Fruit fly (Drosophila melanogaster) whole organism, embryonic: Measurements from ENCODE around the gene PolE2.

Source experiments
- Antp ChIP-seq: fragments of 200-800 bp; sonication (Bioruptor generic); optimal IDR thresholded peaks from 3 replicates; lab custom pipeline; 2016; ENCODE audit warnings: missing biosample characterization, missing genetic modification characterization
- Bgb ChIP-seq: fragments of 200-800 bp; sonication (Bioruptor generic); IDR thresholded peaks from 2 replicates; pipeline ENCODE4 v1.3.6; 2022; ENCODE audit warnings: missing biosample characterization, missing genetic modification characterization; ENCODE audit not compliant: partially characterized antibody
- CG10462 ChIP-seq: fragments of 200-800 bp; sonication (Bioruptor generic); optimal IDR thresholded peaks from 2 replicates; lab custom pipeline; 2016; ENCODE audit warnings: missing biosample characterization, missing genetic modification characterization
- CG10543 ChIP-seq: fragments of 200-800 bp; sonication (Bioruptor generic); optimal IDR thresholded peaks from 3 replicates; lab custom pipeline; 2017; ENCODE audit warnings: missing biosample characterization, mild to moderate bottlenecking, missing genetic modification characterization, moderate library complexity
- CG11085 ChIP-seq: fragments of 200-800 bp; sonication (Bioruptor generic); IDR thresholded peaks from 2 replicates; pipeline ENCODE4 v1.3.6; 2022; ENCODE audit warnings: missing biosample characterization, missing genetic modification characterization
- CG11398 ChIP-seq: fragments of 200-800 bp; sonication (Bioruptor generic); optimal IDR thresholded peaks from 2 replicates; lab custom pipeline; 2016; ENCODE audit warnings: missing biosample characterization, missing genetic modification characterization
- CG12769 ChIP-seq: fragments of 200-800 bp; sonication (Bioruptor generic); optimal IDR thresholded peaks from 2 replicates; lab custom pipeline; 2019; ENCODE audit warnings: missing biosample characterization, mild to moderate bottlenecking, missing genetic modification characterization, moderate library complexity
- CG1602 ChIP-seq: fragments of 200-800 bp; sonication (Bioruptor generic); optimal IDR thresholded peaks from 3 replicates; lab custom pipeline; 2016; ENCODE audit warnings: missing biosample characterization, missing genetic modification characterization
- CG1832 ChIP-seq: fragments of 200-800 bp; sonication (Bioruptor generic); optimal IDR thresholded peaks from 2 replicates; lab custom pipeline; 2017; ENCODE audit warnings: missing biosample characterization, mild to moderate bottlenecking, missing genetic modification characterization, inconsistent platforms
- CG2889 ChIP-seq: fragments of 200-800 bp; sonication (Bioruptor generic); IDR thresholded peaks from 3 replicates; pipeline ENCODE4 v1.3.6; 2022; ENCODE audit warnings: missing biosample characterization, missing genetic modification characterization
- CG30403 ChIP-seq: fragments of 200-800 bp; sonication (Bioruptor generic); optimal IDR thresholded peaks from 3 replicates; lab custom pipeline; 2016; ENCODE audit warnings: missing biosample characterization, missing genetic modification characterization
- CG3726 ChIP-seq: fragments of 200-800 bp; sonication (Bioruptor generic); IDR thresholded peaks from 3 replicates; pipeline ENCODE4, ENCODE4 v1.3.6; 2022; ENCODE audit warnings: missing biosample characterization, missing genetic modification characterization
- CG3847 ChIP-seq: fragments of 200-800 bp; sonication (Bioruptor generic); IDR thresholded peaks from 2 replicates; pipeline ENCODE4 v1.3.6; 2022; ENCODE audit warnings: missing biosample characterization, missing genetic modification characterization
- CG43689 ChIP-seq: fragments of 200-800 bp; sonication (Bioruptor generic); IDR thresholded peaks from 2 replicates; pipeline ENCODE4 v1.3.6; 2022; ENCODE audit warnings: missing biosample characterization, missing genetic modification characterization
- CG7271 ChIP-seq: fragments of 200-800 bp; sonication (Bioruptor generic); optimal IDR thresholded peaks from 2 replicates; lab custom pipeline; 2018; ENCODE audit warnings: missing biosample characterization, mild to moderate bottlenecking, missing genetic modification characterization, moderate library complexity
- CG8388 ChIP-seq: fragments of 200-800 bp; sonication (Bioruptor generic); optimal IDR thresholded peaks from 2 replicates; lab custom pipeline; 2019; ENCODE audit warnings: missing biosample characterization, mild to moderate bottlenecking, missing genetic modification characterization, moderate library complexity
- CG9609 ChIP-seq: fragments of 200-800 bp; sonication (Bioruptor generic); optimal IDR thresholded peaks from 3 replicates; lab custom pipeline; 2016; ENCODE audit warnings: missing biosample characterization, missing genetic modification characterization
- CrebB ChIP-seq: fragments of 200-800 bp; sonication (Bioruptor generic); optimal IDR thresholded peaks from 3 replicates; lab custom pipeline; 2018; ENCODE audit warnings: missing biosample characterization, mild to moderate bottlenecking, missing genetic modification characterization
- Dbx ChIP-seq: fragments of 200-800 bp; sonication (Bioruptor generic); IDR thresholded peaks from 3 replicates; pipeline ENCODE4 v1.3.6; 2022; ENCODE audit warnings: missing biosample characterization, missing genetic modification characterization
- Doc3 ChIP-seq: fragments of 200-800 bp; sonication (Bioruptor generic); IDR thresholded peaks from 3 replicates; pipeline ENCODE4 v1.3.6; 2022; ENCODE audit warnings: missing biosample characterization, missing genetic modification characterization; ENCODE audit not compliant: partially characterized antibody
- Dp ChIP-seq: fragments of 200-800 bp; sonication (Bioruptor generic); optimal IDR thresholded peaks from 2 replicates; lab custom pipeline; 2018; ENCODE audit warnings: missing biosample characterization, mild to moderate bottlenecking, missing genetic modification characterization, moderate library complexity
- Dref ChIP-seq: fragments of 200-800 bp; sonication (Bioruptor generic); IDR thresholded peaks from 2 replicates; pipeline ENCODE4 v1.3.6; 2022; ENCODE audit warnings: missing biosample characterization, missing genetic modification characterization
- Hand ChIP-seq: fragments of 200-800 bp; sonication (Bioruptor generic); optimal IDR thresholded peaks from 2 replicates; lab custom pipeline; 2017; ENCODE audit warnings: mild to moderate bottlenecking, missing biosample characterization, missing genetic modification reagents, missing genetic modification characterization
- Hr3 ChIP-seq: fragments of 200-800 bp; sonication (Bioruptor generic); optimal IDR thresholded peaks from 3 replicates; lab custom pipeline; 2016; ENCODE audit warnings: missing biosample characterization, missing genetic modification characterization
- Hr39 ChIP-seq: fragments of >200 bp; optimal IDR thresholded peaks from 2 replicates; lab custom pipeline; 2017
- MTF-1 ChIP-seq: fragments of 200-800 bp; sonication (Bioruptor generic); optimal IDR thresholded peaks from 2 replicates; lab custom pipeline; 2018; ENCODE audit warnings: missing biosample characterization, mild to moderate bottlenecking, missing genetic modification characterization, borderline replicate concordance
- Pdp1 ChIP-seq, 2 experiments: fragments of 200-800 bp; sonication (Bioruptor generic); optimal IDR thresholded peaks; 3 replicates each; lab custom pipeline; 2016; ENCODE audit warnings: missing biosample characterization in 2 of 2, missing genetic modification characterization in 2 of 2, mild to moderate bottlenecking in 1 of 2, moderate library complexity in 1 of 2
- Rx ChIP-seq: fragments of 200-800 bp; sonication (Bioruptor generic); IDR thresholded peaks from 2 replicates; pipeline ENCODE4 v1.3.6; 2022; ENCODE audit warnings: missing biosample characterization, missing genetic modification characterization
- Six4 ChIP-seq: fragments of 200-800 bp; sonication (Bioruptor generic); optimal IDR thresholded peaks from 2 replicates; lab custom pipeline; 2016; ENCODE audit warnings: missing biosample characterization, missing genetic modification characterization
- Sox102F ChIP-seq: fragments of 200-800 bp; sonication (Bioruptor generic); optimal IDR thresholded peaks from 2 replicates; lab custom pipeline; 2018; ENCODE audit warnings: missing biosample characterization, mild to moderate bottlenecking, missing genetic modification characterization, moderate library complexity
- Taf1 ChIP-seq: fragments of 200-800 bp; sonication (Bioruptor generic); IDR thresholded peaks from 2 replicates; pipeline ENCODE4 v1.3.6; 2022; ENCODE audit warnings: missing biosample characterization, missing genetic modification characterization
- Xrp1 ChIP-seq: fragments of 200-800 bp; sonication (Bioruptor generic); IDR thresholded peaks from 2 replicates; pipeline ENCODE4 v1.3.6; 2022; ENCODE audit warnings: missing biosample characterization, missing genetic modification characterization
- bowl ChIP-seq: fragments of 200-800 bp; sonication (Bioruptor generic); IDR thresholded peaks from 2 replicates; pipeline ENCODE4 v1.3.6; 2022; ENCODE audit warnings: missing biosample characterization, missing genetic modification characterization
- chm ChIP-seq: fragments of 200-800 bp; sonication (Bioruptor generic); IDR thresholded peaks from 2 replicates; pipeline ENCODE4 v1.3.6; 2022; ENCODE audit warnings: missing biosample characterization, missing genetic modification characterization
- da ChIP-seq: fragments of 200-800 bp; sonication (Bioruptor generic); optimal IDR thresholded peaks from 2 replicates; lab custom pipeline; 2016; ENCODE audit warnings: missing biosample characterization, missing genetic modification characterization
- disco-r ChIP-seq: fragments of 200-800 bp; sonication (Bioruptor generic); optimal IDR thresholded peaks from 2 replicates; lab custom pipeline; 2016; ENCODE audit warnings: missing biosample characterization, missing genetic modification characterization
- en ChIP-seq: fragments of 200-800 bp; sonication (Bioruptor generic); optimal IDR thresholded peaks from 2 replicates; lab custom pipeline; 2016; ENCODE audit warnings: missing biosample characterization, missing genetic modification characterization
- fd102C ChIP-seq: fragments of 200-800 bp; sonication (Bioruptor generic); optimal IDR thresholded peaks from 2 replicates; lab custom pipeline; 2018; ENCODE audit warnings: missing biosample characterization, mild to moderate bottlenecking, missing genetic modification characterization, moderate library complexity
- fru ChIP-seq: fragments of >200 bp; optimal IDR thresholded peaks from 2 replicates; lab custom pipeline; 2017
- gcm2 ChIP-seq: fragments of 200-800 bp; sonication (Bioruptor generic); optimal IDR thresholded peaks from 2 replicates; lab custom pipeline; 2016; ENCODE audit warnings: missing biosample characterization, missing genetic modification characterization
- hkb ChIP-seq, 2 experiments: fragments of 200-800 bp in 1 of 2; fragments of >200 bp in 1 of 2; sonication (Bioruptor generic) in 1 of 2; IDR thresholded peaks in 1 of 2; optimal IDR thresholded peaks in 1 of 2; 2 replicates each; pipeline versions ENCODE4 v1.3.6 to Lab custom; 2017 to 2022; ENCODE audit warnings: missing biosample characterization in 1 of 2, missing genetic modification characterization in 1 of 2
- jing ChIP-seq: fragments of 200-800 bp; sonication (Bioruptor generic); optimal IDR thresholded peaks from 2 replicates; lab custom pipeline; 2018; ENCODE audit warnings: missing biosample characterization, mild to moderate bottlenecking, missing genetic modification characterization
- kah ChIP-seq: fragments of 200-800 bp; sonication (Bioruptor generic); optimal IDR thresholded peaks from 2 replicates; lab custom pipeline; 2018; ENCODE audit warnings: missing biosample characterization, mild to moderate bottlenecking, missing genetic modification characterization
- kni ChIP-seq: fragments of 200-800 bp; sonication (Bioruptor generic); optimal IDR thresholded peaks from 3 replicates; lab custom pipeline; 2017; ENCODE audit warnings: mild to moderate bottlenecking, missing biosample characterization, missing genetic modification reagents, missing genetic modification characterization
- nerfin-1 ChIP-seq: fragments of 200-800 bp; sonication (Bioruptor generic); optimal IDR thresholded peaks from 3 replicates; lab custom pipeline; 2019; ENCODE audit warnings: missing biosample characterization, mild to moderate bottlenecking, missing genetic modification characterization, moderate library complexity
- otp ChIP-seq: fragments of 200-800 bp; sonication (Bioruptor generic); IDR thresholded peaks from 3 replicates; pipeline ENCODE4, ENCODE4 v1.3.6; 2022; ENCODE audit warnings: missing biosample characterization, missing genetic modification characterization
- scrt ChIP-seq: fragments of 200-800 bp; sonication (Bioruptor generic); optimal IDR thresholded peaks from 2 replicates; lab custom pipeline; 2018; ENCODE audit warnings: missing biosample characterization, mild to moderate bottlenecking, missing genetic modification characterization, moderate library complexity
- shn ChIP-seq: fragments of 200-800 bp; sonication (Bioruptor generic); optimal IDR thresholded peaks from 3 replicates; lab custom pipeline; 2016; ENCODE audit warnings: missing biosample characterization, missing genetic modification characterization
- sr ChIP-seq: fragments of 200-800 bp; sonication (Bioruptor generic); IDR thresholded peaks from 3 replicates; pipeline ENCODE4 v1.3.6; 2022; ENCODE audit warnings: missing biosample characterization, missing genetic modification characterization
- sug ChIP-seq: fragments of 200-800 bp; optimal IDR thresholded peaks from 2 replicates; lab custom pipeline; 2019; ENCODE audit warnings: missing biosample characterization, mild to moderate bottlenecking, missing genetic modification characterization, moderate library complexity
- tgo ChIP-seq: fragments of 200-800 bp; sonication (Bioruptor generic); IDR thresholded peaks from 3 replicates; pipeline ENCODE4 v1.3.6; 2022; ENCODE audit warnings: missing biosample characterization, missing genetic modification characterization
- tll ChIP-seq, 2 experiments: fragments of 200-800 bp in 1 of 2; fragments of >200 bp in 1 of 2; sonication (Bioruptor generic) in 1 of 2; optimal IDR thresholded peaks; 2 replicates each; lab custom pipeline; 2017 to 2019; ENCODE audit warnings: missing biosample characterization in 2 of 2, missing genetic modification characterization in 2 of 2, mild to moderate bottlenecking in 1 of 2, moderate library complexity in 1 of 2

Gene PolE2

dm6 chr3L:5899305-5899704 is 2.1 kb upstream of the PolE2 start, which contains the start of gene CG32409 (continued):
- TF ChIP-seq Sox102F (GFP tag; lab: Kevin White, UChicago) (no peak), tll (GFP tag; optimal IDR thresholded peaks at IDR 0.05; lab: Kevin White, UChicago) (no peak), kni (GFP tag; lab: Kevin White, UChicago) (no peak), sug (tag; lab: Kevin White, UChicago) (no peak), Doc3 (GFP tag; lab: Robert Waterston, UW) (no peak), otp (no peak), CG10462 (GFP tag; lab: Kevin White, UChicago) (no peak), CG9609 (no peak), Hr3 (GFP tag; lab: Kevin White, UChicago) (no peak), hkb (optimal IDR thresholded peaks at IDR 0.05; lab: Kevin White, UChicago) (peak; percentile 47), hkb (GFP tag; IDR thresholded peaks at IDR 0.05; lab: Robert Waterston, UW) (no peak), chm (no peak), CG3847 (GFP tag; lab: Robert Waterston, UW) (peak; percentile 58; the same call in 1 of the 2 replicates), bowl (GFP tag; lab: Robert Waterston, UW) (no peak), gcm2 (no peak), Pdp1 (GFP tag; optimal IDR thresholded peaks at IDR 0.05; lab: Kevin White, UChicago) (no peak), disco-r (no peak), scrt (no peak), en (GFP tag; lab: Kevin White, UChicago) (no peak), Taf1 (GFP tag; lab: Robert Waterston, UW) (no peak), da (GFP tag; lab: Kevin White, UChicago) (no peak), sr (no peak), CG1832 (GFP tag; lab: Kevin White, UChicago) (no peak), Hr39 (no peak), Dp (GFP tag; lab: Kevin White, UChicago) (peak; percentile 96), fd102C (GFP tag; lab: Kevin White, UChicago) (no peak), shn (GFP tag; lab: Kevin White, UChicago) (no peak), CG12769 (tag; lab: Kevin White, UChicago) (no peak), CG11085 (GFP tag; lab: Robert Waterston, UW) (no peak), CG10543 (GFP tag; lab: Kevin White, UChicago) (no peak), CG3726 (no peak), CG7271 (tag; lab: Kevin White, UChicago) (no peak), Xrp1 (no peak), CrebB (tag; lab: Kevin White, UChicago) (no peak), jing (no peak), Six4 (GFP tag; lab: Kevin White, UChicago) (no peak), nerfin-1 (tag; lab: Kevin White, UChicago) (no peak), CG43689 (GFP tag; lab: Robert Waterston, UW) (no peak), CG8388 (GFP tag; lab: Kevin White, UChicago) (no peak), fru (lab: Kevin White, UChicago) (no peak), CG1602 (GFP tag; lab: Kevin White, UChicago) (no peak), Hand (no peak), Antp (GFP tag; lab: Kevin White, UChicago) (no peak), Rx (GFP tag; lab: Robert Waterston, UW) (no peak), MTF-1 (GFP tag; lab: Kevin White, UChicago) (no peak), Dref (peak; percentile 88), CG30403 (GFP tag; lab: Kevin White, UChicago) (no peak), CG2889 (GFP tag; lab: Robert Waterston, UW) (no peak), tgo (GFP tag; lab: Robert Waterston, UW) (no peak), Dbx (GFP tag; lab: Robert Waterston, UW) (no peak), Bgb (GFP tag; lab: Robert Waterston, UW) (peak; percentile 37; the same call in 1 of the 2 replicates), kah (no peak), CG11398 (GFP tag; lab: Kevin White, UChicago) (no peak)
